Worm (Caenorhabditis elegans) whole organism, L3 larva: ENCODE measurements around the gene R08E5.1.

ENCODE experiments used
- ama-1 ChIP-seq: fragments of 150-350 bp; optimal IDR thresholded peaks from 2 replicates; lab custom pipeline; 2018
- nhr-23 ChIP-seq: fragments of 150-350 bp; optimal IDR thresholded peaks from 2 replicates; lab custom pipeline; 2014; ENCODE audit warnings: missing biosample characterization, missing genetic modification reagents, missing genetic modification characterization

DNA sequence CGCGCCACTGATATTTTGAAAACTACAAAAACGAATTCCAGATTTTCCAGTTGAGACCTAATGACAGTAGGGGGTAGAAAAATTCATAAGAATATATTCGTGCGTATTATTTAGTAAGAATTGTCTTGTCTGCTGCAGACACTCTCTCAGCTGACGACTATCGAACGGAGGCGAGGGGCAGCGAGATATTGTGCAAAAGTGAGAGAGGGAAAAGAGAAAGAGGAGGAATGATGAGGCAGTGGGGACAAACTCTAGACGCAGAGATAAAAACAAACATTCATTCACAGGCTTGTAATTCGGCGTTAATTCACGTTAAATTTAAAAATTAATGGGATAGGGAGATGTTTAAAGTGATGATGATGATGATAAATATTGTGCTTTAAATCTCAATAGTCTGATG, 14.4 kb downstream of the R08E5.1 start, which contains the start of gene gid-7:
- TF ChIP-seq nhr-23 (tag; lab: Kevin White, UChicago) (no peak), ama-1 (lab: Kevin White, UChicago) (no peak)
